Worm (Caenorhabditis elegans) whole organism, mixed stage, embryonic: Measurements from ENCODE around the gene F13B6.3.

Experiments
- snpc-4 ChIP-seq: fragments of 150-350 bp; optimal IDR thresholded peaks from 2 replicates; lab custom pipeline; 2014; ENCODE audit warnings: missing biosample characterization, missing genetic modification characterization
- ztf-11 ChIP-seq: fragments of 150-350 bp; optimal IDR thresholded peaks from 2 replicates; lab custom pipeline; 2014; ENCODE audit warnings: missing biosample characterization, missing genetic modification characterization

DNA sequence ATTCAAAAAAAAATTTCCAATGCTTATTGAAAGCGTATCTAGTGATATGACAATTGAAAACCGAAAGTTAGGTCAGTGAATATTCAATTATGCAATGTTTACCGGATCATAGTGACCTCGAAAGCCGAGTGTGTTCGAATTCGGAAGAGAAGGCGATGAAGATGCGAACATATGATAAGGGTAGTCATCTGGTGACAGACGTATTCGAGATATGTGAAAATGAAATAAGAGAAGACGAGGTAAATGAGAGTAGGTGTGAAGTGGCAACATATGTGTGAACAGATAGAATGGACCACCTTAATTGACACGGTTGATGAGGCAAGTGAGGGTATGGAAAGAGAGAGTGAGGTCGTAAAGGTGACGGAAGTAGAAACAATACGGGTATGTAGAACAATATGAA lies 10.9 kb downstream of the F13B6.3 start:
- TF ChIP-seq snpc-4 (tag; lab: Kevin White, UChicago) = no peak
- no peak for TF ChIP-seq ztf-11 (tag; lab: Kevin White, UChicago)
